Fruit fly (Drosophila melanogaster) whole organism, adult: ENCODE results near the gene ppk19.

Experiments used
- Crg-1 ChIP-seq: fragments of 200-800 bp; sonication (Bioruptor generic); optimal IDR thresholded peaks from 2 replicates; lab custom pipeline; 2016; ENCODE audit warnings: missing biosample characterization, missing genetic modification characterization
- Hr96 ChIP-seq: fragments of 200-800 bp; sonication (Bioruptor generic); optimal IDR thresholded peaks from 2 replicates; lab custom pipeline; 2016; ENCODE audit warnings: missing biosample characterization, missing genetic modification characterization
- kay ChIP-seq: fragments of 200-800 bp; sonication (Bioruptor generic); peaks from one replicate; lab custom pipeline; 2016; ENCODE audit warnings: missing biosample characterization, missing genetic modification characterization, borderline replicate concordance

DNA sequence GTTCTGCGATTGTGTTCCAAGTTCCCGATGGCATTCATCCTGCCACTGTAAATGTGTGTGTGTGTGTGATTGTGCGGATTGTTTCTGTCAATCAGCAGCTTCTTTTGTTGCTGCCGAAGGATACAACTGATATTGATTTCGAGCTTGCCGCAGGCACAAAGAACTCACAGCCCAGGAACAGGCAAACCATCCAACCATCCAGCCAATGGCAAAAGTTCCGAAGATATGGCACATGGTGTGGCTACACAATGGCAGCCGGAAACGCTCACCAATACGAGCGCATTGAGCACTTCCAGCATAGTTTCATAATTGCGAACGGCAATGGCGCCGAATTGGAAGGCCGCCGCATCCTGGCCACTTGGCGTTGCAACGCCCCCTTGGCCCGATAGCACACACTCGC, 29.5 kb downstream of the ppk19 start:
- TF ChIP-seq Crg-1 (GFP tag; lab: Kevin White, UChicago): no peak
- TF ChIP-seq kay: no peak
- no peak for TF ChIP-seq Hr96 (GFP tag; lab: Kevin White, UChicago)
